Worm (Caenorhabditis elegans): Measurements from ENCODE around the gene K10B4.3.

K10B4.3 gene

DNA sequence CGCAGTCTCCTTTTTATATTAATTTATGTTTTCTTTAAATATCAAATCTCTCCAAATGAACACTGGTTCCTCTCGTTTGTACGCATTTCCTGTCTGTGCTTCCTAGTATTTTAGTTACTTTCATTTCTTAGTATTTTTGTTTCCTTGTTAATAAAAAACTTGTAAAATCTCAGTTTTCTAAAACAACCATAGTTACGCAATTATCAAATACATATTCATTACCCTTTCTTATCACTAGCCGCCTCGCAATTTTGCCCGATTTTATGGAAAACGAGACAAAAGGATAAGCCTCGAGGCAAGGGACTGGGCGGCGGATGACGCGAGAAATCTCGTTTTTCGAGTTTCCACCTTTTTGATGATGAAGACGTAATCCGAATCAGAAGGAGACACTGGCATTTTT, 9.8 kb downstream of the K10B4.3 start, which contains the start of gene C50D2.1:
Gene C50D2.1 (plus strand): TSS at position 301 of the 400 bp plus-strand sequence.
- no peak for TF ChIP-seq ztf-25 (GFP tag; IDR thresholded peaks at IDR 0.05)
- TF ChIP-seq F10E7.11 (tag; optimal IDR thresholded peaks at IDR 0.05), result no peak
- no peak for TF ChIP-seq rcor-1 (GFP tag; IDR thresholded peaks at IDR 0.05)
- no peak for TF ChIP-seq tbx-9 (tag; optimal IDR thresholded peaks at IDR 0.05; ENCODE audit: borderline replicate concordance)
- TF ChIP-seq sptf-2 (GFP tag; optimal IDR thresholded peaks at IDR 0.05), result no peak
- no peak for TF ChIP-seq zfh-2 (GFP tag; conservative IDR thresholded peaks at IDR 0.05)
- TF ChIP-seq ztf-3 (GFP tag; optimal IDR thresholded peaks at IDR 0.05), result no peak
- TF ChIP-seq mel-28 (tag; optimal IDR thresholded peaks at IDR 0.05; ENCODE audit: borderline replicate concordance), result no peak
- no peak for TF ChIP-seq T26A5.8 (tag; optimal IDR thresholded peaks at IDR 0.05)
- TF ChIP-seq dox-1 (GFP tag; IDR thresholded peaks at IDR 0.05), result no peak
- TF ChIP-seq D2030.7 (GFP tag; IDR thresholded peaks at IDR 0.05), result no peak
- TF ChIP-seq nhr-90 (tag; optimal IDR thresholded peaks at IDR 0.05), result no peak
- no peak for TF ChIP-seq C06A6.2 (GFP tag; conservative IDR thresholded peaks at IDR 0.05)
- no peak for TF ChIP-seq ZK185.1 (tag; optimal IDR thresholded peaks at IDR 0.05; ENCODE audit: poor library complexity, severe bottlenecking)
- TF ChIP-seq hmg-20 (GFP tag; IDR thresholded peaks at IDR 0.05), result no peak
- no peak for TF ChIP-seq hlh-26 (GFP tag; conservative IDR thresholded peaks at IDR 0.05)
- TF ChIP-seq gei-17 (GFP tag; optimal IDR thresholded peaks at IDR 0.05), result no peak
- no peak for TF ChIP-seq efl-1 (GFP tag; optimal IDR thresholded peaks at IDR 0.05)
- TF ChIP-seq Y67H2A.10 (GFP tag; conservative IDR thresholded peaks at IDR 0.05), result no peak
- no peak for TF ChIP-seq B0035.1 (tag; optimal IDR thresholded peaks at IDR 0.05)

DNA sequence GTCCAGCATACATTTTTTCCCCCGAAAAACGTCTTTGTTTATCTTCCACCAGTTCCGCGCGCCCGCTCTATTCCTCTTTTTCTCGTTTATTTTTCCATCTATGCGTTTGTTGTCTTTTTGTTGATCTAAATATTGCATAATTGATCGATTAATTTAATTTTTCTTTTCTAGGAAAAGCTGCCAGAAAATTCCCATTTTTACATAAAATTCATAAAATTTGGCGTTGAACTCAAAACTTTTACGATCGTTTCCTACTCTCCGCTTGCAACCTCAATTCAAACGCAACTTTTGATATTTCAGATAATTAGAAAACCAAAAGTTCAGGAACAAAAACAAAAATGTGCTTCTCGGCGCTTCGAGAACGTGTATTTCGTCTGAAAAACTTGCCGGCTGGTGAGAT, 12.2 kb downstream of the K10B4.3 start, which contains the start of gene C50D2.2:
Gene C50D2.2 (plus strand): TSS at position 301 of the 400 bp plus-strand sequence.
- no peak for TF ChIP-seq ztf-18 (tag; optimal IDR thresholded peaks at IDR 0.05)
- no peak for TF ChIP-seq F22D6.2 (tag; optimal IDR thresholded peaks at IDR 0.05)
- TF ChIP-seq Y53G8AR.9 (GFP tag; conservative IDR thresholded peaks at IDR 0.05), result no peak
- no peak for TF ChIP-seq let-526 (GFP tag; IDR thresholded peaks at IDR 0.05)
- TF ChIP-seq T07F8.4 (tag; optimal IDR thresholded peaks at IDR 0.05), result no peak
- no peak for TF ChIP-seq F33H1.4 (GFP tag; IDR thresholded peaks at IDR 0.05)
- TF ChIP-seq Y56A3A.18 (GFP tag; IDR thresholded peaks at IDR 0.05), result no peak
- no peak for TF ChIP-seq snpc-3.4 (tag; optimal IDR thresholded peaks at IDR 0.05)
- no peak for TF ChIP-seq unc-62 (GFP tag; optimal IDR thresholded peaks at IDR 0.05)
- no peak for TF ChIP-seq snpc-4 (GFP tag; optimal IDR thresholded peaks at IDR 0.05)
- TF ChIP-seq snpc-4 (tag; optimal IDR thresholded peaks at IDR 0.05), result no peak
- no peak for TF ChIP-seq repo-1 (tag; optimal IDR thresholded peaks at IDR 0.05)
- TF ChIP-seq athp-1 (tag; optimal IDR thresholded peaks at IDR 0.05), result no peak
- no peak for TF ChIP-seq ama-1 (optimal IDR thresholded peaks at IDR 0.05)
- TF ChIP-seq ama-1 (GFP tag; optimal IDR thresholded peaks at IDR 0.05), result no peak
- no peak for TF ChIP-seq K12H6.12 (tag; optimal IDR thresholded peaks at IDR 0.05)
- TF ChIP-seq nhr-90 (tag; optimal IDR thresholded peaks at IDR 0.05), result no peak
- no peak for TF ChIP-seq F55B11.4 (tag; optimal IDR thresholded peaks at IDR 0.05; ENCODE audit: borderline replicate concordance, insufficient read depth)
- no peak for TF ChIP-seq aptf-2 (GFP tag; conservative IDR thresholded peaks at IDR 0.05)
- TF ChIP-seq mes-4 (tag; optimal IDR thresholded peaks at IDR 0.05), result no peak

DNA sequence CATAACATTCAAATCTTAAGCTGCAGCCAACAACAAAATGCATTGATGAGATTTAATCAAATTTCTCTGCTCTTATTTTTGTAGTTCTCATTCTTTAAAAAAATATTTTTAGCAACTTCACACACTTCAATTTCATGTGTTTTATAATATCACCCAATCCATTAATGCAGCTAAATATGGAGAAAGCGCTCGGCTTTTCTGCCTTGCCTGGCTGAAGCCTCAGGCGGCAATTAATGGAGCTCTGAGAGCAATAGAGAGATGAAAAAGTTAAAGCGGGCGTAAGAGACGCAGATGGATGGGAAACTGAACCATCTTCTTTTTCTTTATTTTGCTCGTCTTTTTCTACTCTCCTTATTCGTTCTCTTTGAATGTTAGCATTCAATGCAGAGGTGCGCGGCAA, 13.3 kb downstream of the K10B4.3 start:
- no peak for TF ChIP-seq ekl-4 (GFP tag; IDR thresholded peaks at IDR 0.05)
- TF ChIP-seq ama-1 (optimal IDR thresholded peaks at IDR 0.05), result no peak
- no peak for TF ChIP-seq ama-1 (GFP tag; optimal IDR thresholded peaks at IDR 0.05)
- no peak for TF ChIP-seq mxl-1 (tag; optimal IDR thresholded peaks at IDR 0.05)
- TF ChIP-seq Y56A3A.18 (GFP tag; IDR thresholded peaks at IDR 0.05), result no peak
- TF ChIP-seq lin-26 (GFP tag; IDR thresholded peaks at IDR 0.05), result no peak
- no peak for TF ChIP-seq nfya-1 (tag; optimal IDR thresholded peaks at IDR 0.05; ENCODE audit: borderline replicate concordance, insufficient read depth)
- TF ChIP-seq aptf-3 (GFP tag; IDR thresholded peaks at IDR 0.05), result no peak
- no peak; the same call in 1 of the 2 replicates for TF ChIP-seq hmg-1.2 (GFP tag; IDR thresholded peaks at IDR 0.05)
- no peak for TF ChIP-seq lsl-1 (GFP tag; optimal IDR thresholded peaks at IDR 0.05)
- no peak for TF ChIP-seq Y53F4B.3 (GFP tag; IDR thresholded peaks at IDR 0.05)
- TF ChIP-seq F57C9.4 (tag; optimal IDR thresholded peaks at IDR 0.05), result no peak
- TF ChIP-seq ztf-22 (GFP tag; optimal IDR thresholded peaks at IDR 0.05), result no peak
- TF ChIP-seq B0261.1 (tag; optimal IDR thresholded peaks at IDR 0.05), result no peak
